Fruit fly (Drosophila melanogaster): Measurements from ENCODE around the gene CG31709.

The CG31709 gene

DNA sequence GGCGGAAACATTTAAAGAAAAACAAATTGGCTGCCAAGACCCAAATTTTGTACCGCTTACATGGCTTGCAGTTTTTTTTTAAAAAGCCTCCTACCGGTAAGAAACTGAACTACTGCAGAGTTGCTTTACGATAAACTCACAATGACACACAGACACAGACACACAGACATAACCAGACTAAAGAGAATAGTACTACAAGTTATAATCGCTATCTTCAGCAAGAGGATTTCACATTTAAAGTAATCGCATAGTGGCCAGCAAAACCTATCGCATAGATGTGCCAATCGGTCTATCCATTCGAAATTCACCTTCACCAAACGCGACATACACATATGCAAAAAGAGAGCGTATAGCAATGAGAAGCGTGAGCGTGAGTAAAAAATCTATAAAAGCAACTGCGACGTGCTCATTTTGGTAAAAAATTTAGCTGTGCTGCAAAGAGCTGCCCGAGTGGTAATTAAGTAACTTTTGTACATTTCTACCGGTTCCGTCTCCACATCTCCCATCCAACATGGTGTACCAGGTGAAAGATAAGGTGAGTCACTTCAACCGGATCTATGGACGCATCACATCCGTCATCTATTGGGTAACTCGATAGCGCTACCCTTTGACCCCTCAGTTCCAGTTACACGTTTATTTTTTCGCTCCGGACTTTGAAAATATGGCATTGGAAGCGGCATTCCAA is 33.7 kb upstream of the CG31709 start, which contains the start of gene Trx2 (continued):
- TF ChIP-seq CG2678 (tag; optimal IDR thresholded peaks at IDR 0.05) (no peak), CG3838 (GFP tag; optimal IDR thresholded peaks at IDR 0.05) (no peak), CG10431 (GFP tag; optimal IDR thresholded peaks at IDR 0.05) (no peak), hth (optimal IDR thresholded peaks at IDR 0.05) (no peak), HLHmδ (GFP tag; optimal IDR thresholded peaks at IDR 0.05) (no peak), pros (GFP tag; optimal IDR thresholded peaks at IDR 0.05) (no peak), ac (GFP tag; optimal IDR thresholded peaks at IDR 0.05) (peak; percentile 7), CG4282 (GFP tag; optimal IDR thresholded peaks at IDR 0.05) (no peak), B-H1 (GFP tag; IDR thresholded peaks at IDR 0.05) (no peak; the same call in 2 of the 3 replicates), cas (GFP tag; IDR thresholded peaks at IDR 0.05) (no peak), Fer2 (tag; optimal IDR thresholded peaks at IDR 0.05) (no peak), grau (tag; optimal IDR thresholded peaks at IDR 0.05) (peak; percentile 3), mirr (GFP tag; optimal IDR thresholded peaks at IDR 0.05) (peak; percentile 67), yki (optimal IDR thresholded peaks at IDR 0.05) (peak; percentile 8), PHDP (tag; optimal IDR thresholded peaks at IDR 0.05) (peak; percentile 18), CG12104 (GFP tag; optimal IDR thresholded peaks at IDR 0.05) (no peak), CG9817 (tag; optimal IDR thresholded peaks at IDR 0.05) (no peak), Dip3 (GFP tag; optimal IDR thresholded peaks at IDR 0.05) (no peak), bsh (GFP tag; optimal IDR thresholded peaks at IDR 0.05) (no peak), CG6791 (GFP tag; IDR thresholded peaks at IDR 0.05; ENCODE audit: partially characterized antibody) (peak; percentile 56; the same call in 1 of the 3 replicates), CG9437 (GFP tag; optimal IDR thresholded peaks at IDR 0.05) (no peak), CG4424 (GFP tag; optimal IDR thresholded peaks at IDR 0.05) (no peak), oc (tag; optimal IDR thresholded peaks at IDR 0.05) (peak; percentile 14), Pdp1 (GFP tag; optimal IDR thresholded peaks at IDR 0.05) (peak in 1 of 2 experiments; percentile 80), MBD-R2 (GFP tag; IDR thresholded peaks at IDR 0.05) (0 out of 2 replicates have a peak, but pooled peaks have one; percentile 30), Doc3 (GFP tag; IDR thresholded peaks at IDR 0.05; ENCODE audit: partially characterized antibody) (peak; percentile 55; the same call in 2 of the 3 replicates), toy (GFP tag; IDR thresholded peaks at IDR 0.05) (no peak), wek (GFP tag; optimal IDR thresholded peaks at IDR 0.05) (no peak), Dp (GFP tag; optimal IDR thresholded peaks at IDR 0.05) (peak; percentile 57), Deaf1 (tag; optimal IDR thresholded peaks at IDR 0.05) (peak; percentile 30), gfzf (GFP tag; optimal IDR thresholded peaks at IDR 0.05) (no peak), onecut (GFP tag; IDR thresholded peaks at IDR 0.05) (peak; percentile 68), pan (optimal IDR thresholded peaks at IDR 0.05) (no peak), pan (GFP tag; optimal IDR thresholded peaks at IDR 0.05 in 1 of 2, IDR thresholded peaks at IDR 0.05 in 1 of 2) (no peak), CG2199 (GFP tag; IDR thresholded peaks at IDR 0.05) (no peak), CG4328 (GFP tag; optimal IDR thresholded peaks at IDR 0.05) (no peak), CG14014 (GFP tag; IDR thresholded peaks at IDR 0.05) (peak; percentile 47; the same call in 1 of the 2 replicates), nerfin-1 (tag; optimal IDR thresholded peaks at IDR 0.05) (no peak), BEAF-32 (GFP tag; optimal IDR thresholded peaks at IDR 0.05) (peak; percentile 2), lola (GFP tag; optimal IDR thresholded peaks at IDR 0.05) (peak in 1 of 3 experiments; percentile 31), CG5180 (GFP tag; optimal IDR thresholded peaks at IDR 0.05) (no peak), CG8944 (GFP tag; optimal IDR thresholded peaks at IDR 0.05) (no peak), nom (GFP tag; optimal IDR thresholded peaks at IDR 0.05) (peak; percentile 71), ato (GFP tag; IDR thresholded peaks at IDR 0.05; ENCODE audit: partially characterized antibody) (no peak), CG13424 (tag; optimal IDR thresholded peaks at IDR 0.05) (no peak), pita (GFP tag; optimal IDR thresholded peaks at IDR 0.05) (peak; percentile 18), CG12769 (tag; optimal IDR thresholded peaks at IDR 0.05) (peak; percentile 46), NFAT (GFP tag; IDR thresholded peaks at IDR 0.05) (peak; percentile 63), CG16779 (GFP tag; IDR thresholded peaks at IDR 0.05) (no peak)

Measured in whole organism, embryonic.